Worm (Caenorhabditis elegans): ENCODE results near the gene F55G1.15.

Gene F55G1.15

DNA sequence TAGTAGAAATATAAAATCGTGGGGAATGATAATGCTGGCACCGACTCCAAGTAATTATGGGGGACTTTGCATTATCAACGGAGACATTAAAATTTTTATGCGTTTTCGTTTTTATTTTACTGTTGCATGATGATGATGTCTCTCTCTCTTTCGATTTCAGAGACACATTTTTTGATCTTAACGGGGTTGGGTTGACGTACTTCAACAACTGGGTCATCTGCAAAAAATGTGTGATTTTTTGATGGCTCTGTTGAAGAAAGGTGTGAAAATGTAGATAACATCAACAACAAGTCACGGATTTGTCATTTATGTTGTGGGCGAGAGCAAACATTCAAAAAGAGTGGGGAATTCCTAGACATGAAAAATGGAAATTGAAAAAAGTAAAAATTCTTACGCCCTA lies at the start of gene F55G1.15:
Gene F55G1.15, minus strand, starts transcription at position 101 of the 400 bp plus-strand sequence.
- TF ChIP-seq tbx-8 (GFP tag; optimal IDR thresholded peaks at IDR 0.05) (no peak), nhr-76 (tag; optimal IDR thresholded peaks at IDR 0.05) (no peak), unc-62 (GFP tag; optimal IDR thresholded peaks at IDR 0.05) (no peak), mep-1 (tag; optimal IDR thresholded peaks at IDR 0.05) (no peak)

DNA sequence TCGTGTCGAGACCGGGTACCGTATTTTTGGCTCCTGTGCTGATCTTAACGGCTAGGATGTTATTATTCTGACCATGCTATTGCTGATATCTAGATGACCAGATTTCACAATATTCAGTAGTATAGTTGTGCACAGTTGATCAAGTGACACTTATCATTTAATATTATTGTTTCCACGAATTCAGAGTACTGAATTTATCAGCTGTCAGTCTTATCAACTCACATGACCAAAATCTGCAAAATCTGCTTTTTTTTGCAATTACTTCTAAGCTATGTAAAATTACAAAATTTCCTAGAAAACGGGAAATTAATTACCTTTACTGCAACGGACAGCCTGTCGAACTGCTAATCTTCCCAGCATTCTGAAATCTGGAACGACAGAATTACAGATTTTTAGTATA lies 49.2 kb upstream of the F55G1.15 start, which contains the start of gene pam-1:
Gene pam-1, minus strand, starts transcription at position 368 of the 400 bp plus-strand sequence.
- TF ChIP-seq lsy-2 (tag; optimal IDR thresholded peaks at IDR 0.05) (no peak), ceh-83 (GFP tag; optimal IDR thresholded peaks at IDR 0.05) (no peak), mep-1 (tag; optimal IDR thresholded peaks at IDR 0.05) (no peak), ces-1 (GFP tag; optimal IDR thresholded peaks at IDR 0.05) (no peak), lin-32 (GFP tag; optimal IDR thresholded peaks at IDR 0.05) (no peak), blmp-1 (tag; optimal IDR thresholded peaks at IDR 0.05) (no peak), hlh-1 (tag; optimal IDR thresholded peaks at IDR 0.05) (no peak), nhr-28 (tag; optimal IDR thresholded peaks at IDR 0.05) (no peak), snpc-4 (tag; optimal IDR thresholded peaks at IDR 0.05) (no peak), ceh-39 (tag; optimal IDR thresholded peaks at IDR 0.05) (no peak), sptf-1 (tag; optimal IDR thresholded peaks at IDR 0.05) (no peak), nhr-237 (tag; optimal IDR thresholded peaks at IDR 0.05) (no peak), drap-1 (GFP tag; optimal IDR thresholded peaks at IDR 0.05) (no peak), tbx-8 (GFP tag; optimal IDR thresholded peaks at IDR 0.05) (no peak), bed-3 (GFP tag; optimal IDR thresholded peaks at IDR 0.05) (no peak)

DNA sequence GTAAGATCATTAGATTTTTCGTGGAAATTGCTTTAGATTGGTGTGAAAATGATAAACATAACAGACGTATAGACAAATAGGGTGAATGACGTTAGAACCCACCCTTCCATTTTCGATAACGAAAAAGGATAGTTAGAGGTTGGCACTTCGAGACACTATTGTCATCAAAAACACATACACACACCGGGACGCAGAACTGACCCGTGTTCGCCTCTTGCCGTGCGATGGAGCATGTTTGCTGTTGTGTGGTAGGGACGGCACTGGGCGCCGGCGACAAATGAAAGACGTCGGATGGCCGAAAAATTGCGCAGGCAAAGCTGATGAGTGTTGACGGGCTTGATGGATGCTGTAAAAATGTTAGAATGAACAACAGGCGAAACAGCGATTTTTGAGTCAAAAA lies 48.6 kb upstream of the F55G1.15 start:
- TF ChIP-seq pha-4 (tag; optimal IDR thresholded peaks at IDR 0.05) (no peak), sptf-1 (tag; optimal IDR thresholded peaks at IDR 0.05) (no peak), mab-5 (tag; optimal IDR thresholded peaks at IDR 0.05) (no peak), nhr-2 (tag; optimal IDR thresholded peaks at IDR 0.05) (no peak), flh-1 (GFP tag; optimal IDR thresholded peaks at IDR 0.05) (no peak), ceh-83 (GFP tag; optimal IDR thresholded peaks at IDR 0.05) (no peak), snpc-4 (tag; optimal IDR thresholded peaks at IDR 0.05) (no peak), unc-39 (tag; optimal IDR thresholded peaks at IDR 0.05) (no peak), bed-3 (GFP tag; optimal IDR thresholded peaks at IDR 0.05) (no peak)

DNA sequence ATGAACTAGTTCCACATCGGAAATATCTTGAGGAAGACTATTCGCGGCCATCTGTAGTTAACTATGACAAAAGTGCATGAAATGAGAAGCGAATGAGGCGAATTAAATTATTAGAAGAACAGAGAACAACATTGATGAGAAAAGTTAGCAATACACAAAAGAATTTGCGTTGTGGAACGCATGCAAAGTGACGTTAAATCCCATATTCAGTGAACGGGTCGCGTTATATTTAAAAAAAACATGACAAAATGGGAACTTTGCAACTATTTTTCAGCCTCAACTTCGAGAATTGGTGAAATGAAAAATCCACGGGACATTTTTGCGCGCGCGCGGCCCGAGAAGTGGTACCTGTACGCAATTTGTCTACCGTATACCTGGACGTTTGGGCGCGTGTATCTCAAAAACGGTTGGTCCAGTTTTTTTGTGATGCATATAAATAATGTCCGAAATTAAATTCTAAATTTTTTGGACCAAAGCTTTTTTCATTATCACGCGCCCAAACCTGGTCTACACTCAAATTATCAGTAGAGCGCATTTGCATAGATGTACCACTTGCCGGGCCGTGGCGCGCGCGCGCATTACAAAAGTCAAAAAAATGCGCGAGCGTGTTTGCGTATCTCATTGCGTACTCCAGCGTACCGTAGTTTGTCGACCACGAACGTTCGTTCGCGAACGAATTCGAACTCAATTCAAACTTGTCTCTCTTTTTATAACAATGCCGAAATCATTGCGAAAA lies 46.8 kb upstream of the F55G1.15 start, which contains the start of the genes cdd-2 and oef-1:
Gene cdd-2, minus strand, starts transcription at position 51 of the 736 bp plus-strand sequence.
Gene oef-1, plus strand, starts transcription at position 575 of the 736 bp plus-strand sequence.
- TF ChIP-seq pha-4 (tag; optimal IDR thresholded peaks at IDR 0.05) (no peak), ces-1 (GFP tag; optimal IDR thresholded peaks at IDR 0.05) (no peak), ceh-83 (GFP tag; optimal IDR thresholded peaks at IDR 0.05) (no peak), hlh-1 (tag; optimal IDR thresholded peaks at IDR 0.05) (no peak), nhr-76 (tag; optimal IDR thresholded peaks at IDR 0.05) (no peak), lsy-2 (tag; optimal IDR thresholded peaks at IDR 0.05) (no peak), sptf-1 (tag; optimal IDR thresholded peaks at IDR 0.05) (no peak), mls-2 (tag; optimal IDR thresholded peaks at IDR 0.05) (no peak), elt-1 (tag; optimal IDR thresholded peaks at IDR 0.05; ENCODE audit: borderline replicate concordance, insufficient read depth) (no peak), snpc-4 (tag; optimal IDR thresholded peaks at IDR 0.05) (no peak), ham-2 (GFP tag; optimal IDR thresholded peaks at IDR 0.05) (no peak), flh-1 (GFP tag; optimal IDR thresholded peaks at IDR 0.05) (no peak), mab-5 (tag; optimal IDR thresholded peaks at IDR 0.05) (no peak), lin-13 (tag; optimal IDR thresholded peaks at IDR 0.05) (no peak), sem-2 (GFP tag; optimal IDR thresholded peaks at IDR 0.05) (no peak), elt-3 (tag; optimal IDR thresholded peaks at IDR 0.05) (no peak), M03D4.4 (tag; optimal IDR thresholded peaks at IDR 0.05) (no peak), lin-32 (GFP tag; optimal IDR thresholded peaks at IDR 0.05) (no peak), nhr-237 (tag; optimal IDR thresholded peaks at IDR 0.05) (no peak)

DNA sequence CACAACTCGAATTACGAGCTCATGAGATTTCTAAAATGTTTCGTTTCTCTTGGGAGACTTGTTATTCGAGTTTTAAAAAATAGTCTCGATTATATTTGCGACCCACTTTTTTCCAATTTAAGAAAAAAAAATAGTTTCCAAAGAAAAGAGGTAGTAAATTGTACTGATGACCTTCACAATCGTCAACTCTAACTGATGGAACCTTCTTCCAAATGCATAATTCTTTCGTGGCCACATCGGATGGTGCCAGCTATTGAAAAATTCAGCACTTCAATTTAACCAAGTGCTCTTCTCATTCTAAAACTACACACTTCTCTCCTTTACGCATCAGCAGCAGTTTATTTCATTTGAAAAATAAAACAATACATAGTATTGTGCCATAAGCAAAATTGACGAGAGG lies 42.4 kb upstream of the F55G1.15 start:
- no peak for TF ChIP-seq mab-5 (tag; optimal IDR thresholded peaks at IDR 0.05)
- no peak for TF ChIP-seq ceh-83 (GFP tag; optimal IDR thresholded peaks at IDR 0.05)
- no peak for TF ChIP-seq ceh-39 (tag; optimal IDR thresholded peaks at IDR 0.05)
- no peak for TF ChIP-seq mep-1 (tag; optimal IDR thresholded peaks at IDR 0.05)
- no peak for TF ChIP-seq tbx-8 (GFP tag; optimal IDR thresholded peaks at IDR 0.05)
- no peak for TF ChIP-seq ztf-11 (tag; optimal IDR thresholded peaks at IDR 0.05)

Data from whole organism, mixed stage, embryonic.